Fruit fly (Drosophila melanogaster) whole organism, embryonic: ENCODE results near the gene Arp3.
A peak's percentile ranks its signal among the peaks of the same experiment; 100 is the strongest.

Experiments
- Antp ChIP-seq: fragments of 200-800 bp; sonication (Bioruptor generic); optimal IDR thresholded peaks from 3 replicates; lab custom pipeline; 2016; ENCODE audit warnings: missing biosample characterization, missing genetic modification characterization
- Atf6 ChIP-seq: fragments of 200-800 bp; sonication (Bioruptor generic); IDR thresholded peaks from 2 replicates; pipeline ENCODE4 v1.3.6; 2022; ENCODE audit warnings: missing biosample characterization, missing genetic modification characterization
- CG10267 ChIP-seq: fragments of 200-800 bp; sonication (Bioruptor generic); optimal IDR thresholded peaks from 2 replicates; lab custom pipeline; 2018; ENCODE audit warnings: missing biosample characterization, mild to moderate bottlenecking, missing genetic modification characterization, moderate library complexity
- CG10431 ChIP-seq: fragments of 200-800 bp; sonication (Bioruptor generic); optimal IDR thresholded peaks from 3 replicates; lab custom pipeline; 2018; ENCODE audit warnings: missing biosample characterization, mild to moderate bottlenecking, missing genetic modification characterization
- CG11504 ChIP-seq: fragments of 200-800 bp; sonication (Bioruptor generic); optimal IDR thresholded peaks from 3 replicates; lab custom pipeline; 2019; ENCODE audit warnings: missing biosample characterization, mild to moderate bottlenecking, missing genetic modification characterization, moderate library complexity
- CG1233 ChIP-seq: fragments of 200-800 bp; sonication (Bioruptor generic); optimal IDR thresholded peaks from 4 replicates; lab custom pipeline; 2018; ENCODE audit warnings: missing biosample characterization, mild to moderate bottlenecking, missing genetic modification characterization
- CG13624 ChIP-seq: fragments of 200-800 bp; sonication (Bioruptor generic); optimal IDR thresholded peaks from 2 replicates; lab custom pipeline; 2016; ENCODE audit warnings: missing biosample characterization, missing genetic modification characterization
- CG14667 ChIP-seq: fragments of 200-800 bp; sonication (Bioruptor generic); IDR thresholded peaks from 2 replicates; pipeline ENCODE4 v1.3.6; 2022; ENCODE audit warnings: missing biosample characterization, missing genetic modification characterization
- CG15479 ChIP-seq: fragments of 200-800 bp; sonication (Bioruptor generic); optimal IDR thresholded peaks from 3 replicates; lab custom pipeline; 2019; ENCODE audit warnings: missing biosample characterization, mild to moderate bottlenecking, missing genetic modification characterization, moderate library complexity
- CG17359 ChIP-seq: fragments of 200-800 bp; sonication (Bioruptor generic); optimal IDR thresholded peaks from 3 replicates; lab custom pipeline; 2018; ENCODE audit warnings: missing biosample characterization, mild to moderate bottlenecking, missing genetic modification characterization, moderate library complexity
- CG17802 ChIP-seq: fragments of 200-800 bp; sonication (Bioruptor generic); optimal IDR thresholded peaks from 2 replicates; lab custom pipeline; 2018; ENCODE audit warnings: missing biosample characterization, mild to moderate bottlenecking, missing genetic modification characterization, moderate library complexity
- CG18262 ChIP-seq: fragments of 200-800 bp; optimal IDR thresholded peaks from 3 replicates; lab custom pipeline; 2019; ENCODE audit warnings: missing biosample characterization, mild to moderate bottlenecking, missing genetic modification characterization, moderate library complexity
- CG18764 ChIP-seq: fragments of 200-800 bp; sonication (Bioruptor generic); optimal IDR thresholded peaks from 3 replicates; lab custom pipeline; 2016; ENCODE audit warnings: missing biosample characterization, missing genetic modification characterization
- CG30020 ChIP-seq: fragments of 200-800 bp; optimal IDR thresholded peaks from 2 replicates; lab custom pipeline; 2019; ENCODE audit warnings: missing biosample characterization, mild to moderate bottlenecking, missing genetic modification characterization, moderate library complexity
- CG31441 ChIP-seq: fragments of 200-800 bp; sonication (Bioruptor generic); IDR thresholded peaks from 2 replicates; pipeline ENCODE4 v1.3.6; 2022; ENCODE audit warnings: missing biosample characterization, missing genetic modification characterization
- CG32767 ChIP-seq: fragments of 200-800 bp; sonication (Bioruptor generic); IDR thresholded peaks from 2 replicates; pipeline ENCODE4 v1.3.6; 2022; ENCODE audit warnings: missing biosample characterization, missing genetic modification characterization
- CG3281 ChIP-seq: fragments of 200-800 bp; sonication (Bioruptor generic); optimal IDR thresholded peaks from 3 replicates; lab custom pipeline; 2017; ENCODE audit warnings: missing biosample characterization, mild to moderate bottlenecking, missing genetic modification characterization
- CG34376 ChIP-seq: fragments of 200-800 bp; sonication (Bioruptor generic); optimal IDR thresholded peaks from 2 replicates; lab custom pipeline; 2018; ENCODE audit warnings: missing biosample characterization, mild to moderate bottlenecking, missing genetic modification characterization
- CG34422 ChIP-seq: fragments of 200-800 bp; sonication (Bioruptor generic); IDR thresholded peaks from 3 replicates; pipeline ENCODE4 v1.3.6; 2022; ENCODE audit warnings: missing biosample characterization, missing genetic modification characterization
- CG3838 ChIP-seq: fragments of 200-800 bp; sonication (Bioruptor generic); optimal IDR thresholded peaks from 3 replicates; lab custom pipeline; 2016; ENCODE audit warnings: missing biosample characterization, missing genetic modification characterization
- CG8388 ChIP-seq: fragments of 200-800 bp; sonication (Bioruptor generic); optimal IDR thresholded peaks from 2 replicates; lab custom pipeline; 2019; ENCODE audit warnings: missing biosample characterization, mild to moderate bottlenecking, missing genetic modification characterization, moderate library complexity
- CG8924 ChIP-seq: fragments of 200-800 bp; optimal IDR thresholded peaks from 3 replicates; lab custom pipeline; 2019; ENCODE audit warnings: missing biosample characterization, mild to moderate bottlenecking, missing genetic modification characterization, moderate library complexity
- CG8944 ChIP-seq: fragments of 200-800 bp; sonication (Bioruptor generic); optimal IDR thresholded peaks from 3 replicates; lab custom pipeline; 2016; ENCODE audit warnings: missing biosample characterization, missing genetic modification characterization
- CG9727 ChIP-seq: fragments of 200-800 bp; sonication (Bioruptor generic); optimal IDR thresholded peaks from 3 replicates; lab custom pipeline; 2017; ENCODE audit warnings: missing biosample characterization, mild to moderate bottlenecking, missing genetic modification characterization
- CTCF ChIP-seq: fragments of 200-800 bp; sonication (Bioruptor generic); optimal IDR thresholded peaks from 2 replicates; lab custom pipeline; 2017; ENCODE audit warnings: missing biosample characterization, mild to moderate bottlenecking, missing genetic modification characterization, moderate library complexity
- Dref ChIP-seq: fragments of 200-800 bp; sonication (Bioruptor generic); IDR thresholded peaks from 2 replicates; pipeline ENCODE4 v1.3.6; 2022; ENCODE audit warnings: missing biosample characterization, missing genetic modification characterization
- HLH4C ChIP-seq: fragments of 200-800 bp; sonication (Bioruptor generic); IDR thresholded peaks from 3 replicates; pipeline ENCODE4 v1.3.6; 2022; ENCODE audit warnings: missing biosample characterization, missing genetic modification characterization; ENCODE audit not compliant: partially characterized antibody
- PHDP ChIP-seq: fragments of 200-800 bp; sonication (Bioruptor generic); optimal IDR thresholded peaks from 3 replicates; lab custom pipeline; 2018; ENCODE audit warnings: missing biosample characterization, mild to moderate bottlenecking, missing genetic modification characterization, moderate library complexity
- Sox100B ChIP-seq: fragments of 200-800 bp; sonication (Bioruptor generic); optimal IDR thresholded peaks from 3 replicates; lab custom pipeline; 2018; ENCODE audit warnings: missing biosample characterization, mild to moderate bottlenecking, missing genetic modification characterization
- Spps ChIP-seq: fragments of 200-800 bp; sonication (Bioruptor generic); optimal IDR thresholded peaks from 2 replicates; lab custom pipeline; 2018; ENCODE audit warnings: missing biosample characterization, mild to moderate bottlenecking, missing genetic modification characterization
- Sry-β ChIP-seq: fragments of 200-800 bp; sonication (Bioruptor generic); optimal IDR thresholded peaks from 2 replicates; lab custom pipeline; 2018; ENCODE audit warnings: missing biosample characterization, mild to moderate bottlenecking, missing genetic modification characterization, moderate library complexity
- Usf ChIP-seq: fragments of 200-800 bp; sonication (Bioruptor generic); optimal IDR thresholded peaks from 2 replicates; lab custom pipeline; 2017; ENCODE audit warnings: missing genotype, missing biosample characterization, missing genetic modification characterization
- Vsx1 ChIP-seq: fragments of 200-800 bp; sonication (Bioruptor generic); optimal IDR thresholded peaks from 2 replicates; lab custom pipeline; 2017; ENCODE audit warnings: missing biosample characterization, mild to moderate bottlenecking, missing genetic modification characterization, missing genetic modification reagents
- amos ChIP-seq: fragments of 200-800 bp; sonication (Bioruptor generic); IDR thresholded peaks from 2 replicates; pipeline ENCODE4 v1.3.6; 2022; ENCODE audit warnings: missing biosample characterization, missing genetic modification characterization; ENCODE audit not compliant: partially characterized antibody
- bcd ChIP-seq: fragments of 200-800 bp; sonication (Bioruptor generic); optimal IDR thresholded peaks from 2 replicates; lab custom pipeline; 2017; ENCODE audit warnings: missing biosample characterization, mild to moderate bottlenecking, missing genetic modification characterization
- crol ChIP-seq: fragments of 200-800 bp; sonication (Bioruptor generic); IDR thresholded peaks from 2 replicates; pipeline ENCODE4 v1.3.6; 2022; ENCODE audit warnings: missing biosample characterization, missing genetic modification characterization
- dati ChIP-seq: fragments of 200-800 bp; sonication (Bioruptor generic); IDR thresholded peaks from 2 replicates; pipeline ENCODE4 v1.3.6; 2022; ENCODE audit warnings: missing biosample characterization, missing genetic modification characterization
- dysf ChIP-seq: fragments of 200-800 bp; sonication (Bioruptor generic); IDR thresholded peaks from 3 replicates; pipeline ENCODE4 v1.3.6; 2022; ENCODE audit warnings: missing biosample characterization, missing genetic modification characterization
- fd3F ChIP-seq: fragments of 200-800 bp; sonication (Bioruptor generic); optimal IDR thresholded peaks from 2 replicates; lab custom pipeline; 2018; ENCODE audit warnings: missing biosample characterization, mild to moderate bottlenecking, missing genetic modification characterization, moderate library complexity
- gem ChIP-seq: fragments of 200-800 bp; sonication (Bioruptor generic); optimal IDR thresholded peaks from 2 replicates; lab custom pipeline; 2019; ENCODE audit warnings: missing biosample characterization, mild to moderate bottlenecking, missing genetic modification characterization, moderate library complexity
- grau ChIP-seq: fragments of 200-800 bp; optimal IDR thresholded peaks from 3 replicates; lab custom pipeline; 2019; ENCODE audit warnings: missing biosample characterization, mild to moderate bottlenecking, missing genetic modification characterization, moderate library complexity
- ind ChIP-seq: fragments of 200-800 bp; sonication (Bioruptor generic); optimal IDR thresholded peaks from 3 replicates; lab custom pipeline; 2016; ENCODE audit warnings: missing biosample characterization, missing genetic modification characterization
- insv ChIP-seq, 2 experiments: fragments of 200-800 bp; sonication (Bioruptor generic); optimal IDR thresholded peaks; 3 replicates each; lab custom pipeline; 2016 to 2018; ENCODE audit warnings: missing biosample characterization in 2 of 2, missing genetic modification characterization in 2 of 2
- kay ChIP-seq: fragments of 200-800 bp; sonication (Bioruptor generic); optimal IDR thresholded peaks from 2 replicates; lab custom pipeline; 2016; ENCODE audit warnings: missing biosample characterization, missing genetic modification characterization
- klu ChIP-seq: fragments of 200-800 bp; sonication (Bioruptor generic); IDR thresholded peaks from 2 replicates; pipeline ENCODE4 v1.3.6; 2022; ENCODE audit warnings: missing biosample characterization, missing genetic modification characterization
- kni ChIP-seq: fragments of 200-800 bp; sonication (Bioruptor generic); optimal IDR thresholded peaks from 3 replicates; lab custom pipeline; 2017; ENCODE audit warnings: mild to moderate bottlenecking, missing biosample characterization, missing genetic modification reagents, missing genetic modification characterization
- pan ChIP-seq, 4 experiments: fragments of >200 bp in 3 of 4; fragments of 200-800 bp in 1 of 4; sonication (Bioruptor generic) in 1 of 4; optimal IDR thresholded peaks in 3 of 4; IDR thresholded peaks in 1 of 4; 2 replicates each; pipeline versions ENCODE4 v1.3.6 to Lab custom; 2017 to 2022; ENCODE audit warnings: missing biosample characterization in 2 of 4, missing genetic modification characterization in 2 of 4, mixed read lengths in 1 of 4
- psq ChIP-seq: fragments of 200-800 bp; sonication (Bioruptor generic); optimal IDR thresholded peaks from 2 replicates; lab custom pipeline; 2017; ENCODE audit warnings: missing biosample characterization, missing genetic modification characterization
- salm ChIP-seq: fragments of 200-800 bp; sonication (Bioruptor generic); optimal IDR thresholded peaks from 2 replicates; lab custom pipeline; 2018; ENCODE audit warnings: missing biosample characterization, mild to moderate bottlenecking, missing genetic modification characterization
- slbo ChIP-seq: fragments of 200-800 bp; sonication (Bioruptor generic); IDR thresholded peaks from 2 replicates; pipeline ENCODE4 v1.3.6; 2022; ENCODE audit warnings: missing biosample characterization, missing genetic modification characterization
- ttk ChIP-seq: fragments of 200-800 bp; sonication (Bioruptor generic); IDR thresholded peaks from 2 replicates; pipeline ENCODE4 v2.1.2; 2022; ENCODE audit warnings: missing biosample characterization, missing genetic modification characterization

Arp3 gene

dm6 chr3L:8076160-8076559 is 39.5 kb downstream of the Arp3 start (continued):
- TF ChIP-seq HLH4C (GFP tag; lab: Robert Waterston, UW) (no peak), Dref (GFP tag; lab: Robert Waterston, UW) (no peak), CTCF (GFP tag; lab: Kevin White, UChicago) (no peak), PHDP (tag; lab: Kevin White, UChicago) (no peak), CG18262 (peak; percentile 15), klu (GFP tag; lab: Robert Waterston, UW) (no peak), CG31441 (GFP tag; lab: Robert Waterston, UW) (0 out of 2 replicates have a peak, but pooled peaks have one; percentile 9), CG34422 (no peak), CG8388 (GFP tag; lab: Kevin White, UChicago) (no peak), CG10267 (tag; lab: Kevin White, UChicago) (no peak), Atf6 (GFP tag; lab: Robert Waterston, UW) (0 out of 2 replicates have a peak, but pooled peaks have one; percentile 10), fd3F (GFP tag; lab: Kevin White, UChicago) (no peak), Vsx1 (no peak), CG17802 (tag; lab: Kevin White, UChicago) (no peak), CG10431 (GFP tag; lab: Kevin White, UChicago) (no peak), insv (GFP tag; optimal IDR thresholded peaks at IDR 0.05; lab: Kevin White, UChicago) (no peak), bcd (GFP tag; lab: Kevin White, UChicago) (peak; percentile 30), salm (no peak), CG14667 (no peak), CG11504 (tag; lab: Kevin White, UChicago) (peak; percentile 58), CG8944 (GFP tag; lab: Kevin White, UChicago) (no peak), Spps (tag; lab: Kevin White, UChicago) (no peak), amos (GFP tag; lab: Robert Waterston, UW) (no peak), CG30020 (no peak), Sry-β (GFP tag; lab: Kevin White, UChicago) (no peak), gem (tag; lab: Kevin White, UChicago) (peak; percentile 38), CG3838 (GFP tag; lab: Kevin White, UChicago) (no peak), ind (GFP tag; lab: Kevin White, UChicago) (peak; percentile 24), Antp (GFP tag; lab: Kevin White, UChicago) (no peak), grau (tag; lab: Kevin White, UChicago) (peak; percentile 58), CG34376 (no peak), kni (no peak), psq (GFP tag; lab: Kevin White, UChicago) (no peak), pan (optimal IDR thresholded peaks at IDR 0.05; lab: Kevin White, UChicago) (no peak), pan (GFP tag; optimal IDR thresholded peaks at IDR 0.05 in 1 of 2, IDR thresholded peaks at IDR 0.05 in 1 of 2) (peak in 1 of 2 experiments; percentile 36), Usf (GFP tag; lab: Kevin White, UChicago) (no peak), CG9727 (peak; percentile 9), ttk (GFP tag; lab: Robert Waterston, UW) (no peak), CG1233 (no peak), slbo (GFP tag; lab: Robert Waterston, UW) (peak; percentile 28; the same call in 1 of the 2 replicates), dati (no peak), CG3281 (GFP tag; lab: Kevin White, UChicago) (peak; percentile 10), CG17359 (tag; lab: Kevin White, UChicago) (peak; percentile 21), crol (GFP tag; lab: Robert Waterston, UW) (no peak), Sox100B (GFP tag; lab: Kevin White, UChicago) (peak; percentile 53), CG15479 (GFP tag; lab: Kevin White, UChicago) (no peak), kay (GFP tag; lab: Kevin White, UChicago) (peak; percentile 12), dysf (peak; percentile 39; the same call in 1 of the 3 replicates), CG8924 (tag; lab: Kevin White, UChicago) (no peak), CG32767 (GFP tag; lab: Robert Waterston, UW) (no peak), CG13624 (GFP tag; lab: Kevin White, UChicago) (peak; percentile 5), CG18764 (GFP tag; lab: Kevin White, UChicago) (no peak)
